Fruit fly (Drosophila melanogaster) whole organism, embryonic: Measurements from ENCODE around the gene Megf8.
A peak's percentile ranks its signal among the peaks of the same experiment; 100 is the strongest.

Experiments
- Bgb ChIP-seq: fragments of 200-800 bp; sonication (Bioruptor generic); IDR thresholded peaks from 2 replicates; pipeline ENCODE4 v1.3.6; 2022; ENCODE audit warnings: missing biosample characterization, missing genetic modification characterization; ENCODE audit not compliant: partially characterized antibody
- CG10209 ChIP-seq: fragments of 200-800 bp; sonication (Bioruptor generic); optimal IDR thresholded peaks from 3 replicates; lab custom pipeline; 2017; ENCODE audit warnings: missing biosample characterization, mild to moderate bottlenecking, missing genetic modification characterization, missing genetic modification reagents
- CG10979 ChIP-seq: fragments of 200-800 bp; sonication (Bioruptor generic); optimal IDR thresholded peaks from 2 replicates; lab custom pipeline; 2018; ENCODE audit warnings: missing biosample characterization, mild to moderate bottlenecking, missing genetic modification characterization, moderate library complexity
- CG13894 ChIP-seq: fragments of 200-800 bp; sonication (Bioruptor generic); optimal IDR thresholded peaks from 3 replicates; lab custom pipeline; 2018; ENCODE audit warnings: missing biosample characterization, mild to moderate bottlenecking, missing genetic modification characterization, moderate library complexity
- CG2129 ChIP-seq: fragments of 200-800 bp; sonication (Bioruptor generic); IDR thresholded peaks from 2 replicates; pipeline ENCODE4 v1.3.6; 2022; ENCODE audit warnings: missing biosample characterization, missing genetic modification characterization; ENCODE audit not compliant: partially characterized antibody
- CG2202 ChIP-seq: fragments of 200-800 bp; sonication (Bioruptor generic); optimal IDR thresholded peaks from 2 replicates; lab custom pipeline; 2018; ENCODE audit warnings: missing biosample characterization, mild to moderate bottlenecking, missing genetic modification characterization
- CG3281 ChIP-seq: fragments of 200-800 bp; sonication (Bioruptor generic); optimal IDR thresholded peaks from 3 replicates; lab custom pipeline; 2017; ENCODE audit warnings: missing biosample characterization, mild to moderate bottlenecking, missing genetic modification characterization
- CG4360 ChIP-seq: fragments of 200-800 bp; sonication (Bioruptor generic); IDR thresholded peaks from 2 replicates; pipeline ENCODE4 v1.3.6; 2022; ENCODE audit warnings: missing biosample characterization, missing genetic modification characterization
- CG43689 ChIP-seq: fragments of 200-800 bp; sonication (Bioruptor generic); IDR thresholded peaks from 2 replicates; pipeline ENCODE4 v1.3.6; 2022; ENCODE audit warnings: missing biosample characterization, missing genetic modification characterization
- CG4404 ChIP-seq: fragments of 200-800 bp; sonication (Bioruptor generic); IDR thresholded peaks from 2 replicates; pipeline ENCODE4 v1.3.6; 2022; ENCODE audit warnings: missing biosample characterization, missing genetic modification characterization
- CG4854 ChIP-seq: fragments of 200-800 bp; sonication (Bioruptor generic); optimal IDR thresholded peaks from 2 replicates; lab custom pipeline; 2016; ENCODE audit warnings: missing biosample characterization, missing genetic modification characterization, inconsistent platforms
- CG8478 ChIP-seq: fragments of >200 bp; optimal IDR thresholded peaks from 2 replicates; lab custom pipeline; 2018
- CG8944 ChIP-seq: fragments of 200-800 bp; sonication (Bioruptor generic); optimal IDR thresholded peaks from 3 replicates; lab custom pipeline; 2016; ENCODE audit warnings: missing biosample characterization, missing genetic modification characterization
- Dad ChIP-seq: fragments of 200-800 bp; sonication (Bioruptor generic); optimal IDR thresholded peaks from 3 replicates; lab custom pipeline; 2016; ENCODE audit warnings: missing biosample characterization, missing genetic modification characterization
- Dbx ChIP-seq: fragments of 200-800 bp; sonication (Bioruptor generic); IDR thresholded peaks from 3 replicates; pipeline ENCODE4 v1.3.6; 2022; ENCODE audit warnings: missing biosample characterization, missing genetic modification characterization
- HmgD ChIP-seq: fragments of 200-800 bp; sonication (Bioruptor generic); optimal IDR thresholded peaks from 3 replicates; lab custom pipeline; 2016; ENCODE audit warnings: missing biosample characterization, missing genetic modification characterization
- HmgZ ChIP-seq: fragments of 200-800 bp; sonication (Bioruptor generic); optimal IDR thresholded peaks from 2 replicates; lab custom pipeline; 2018; ENCODE audit warnings: missing biosample characterization, mild to moderate bottlenecking, missing genetic modification characterization
- Hr3 ChIP-seq: fragments of 200-800 bp; sonication (Bioruptor generic); optimal IDR thresholded peaks from 3 replicates; lab custom pipeline; 2016; ENCODE audit warnings: missing biosample characterization, missing genetic modification characterization
- Hr51 ChIP-seq, 2 experiments: fragments of 200-800 bp; sonication (Bioruptor generic); optimal IDR thresholded peaks; 2 replicates in 1 of 2; 3 replicates in 1 of 2; lab custom pipeline; 2016 to 2018; ENCODE audit warnings: missing biosample characterization in 2 of 2, missing genetic modification characterization in 2 of 2, mild to moderate bottlenecking in 1 of 2, moderate library complexity in 1 of 2
- NFAT ChIP-seq: fragments of 200-800 bp; sonication (Bioruptor generic); IDR thresholded peaks from 2 replicates; pipeline ENCODE4 v1.3.6; 2022; ENCODE audit warnings: missing biosample characterization, missing genetic modification characterization
- Oaz ChIP-seq: fragments of 200-800 bp; sonication (Bioruptor generic); IDR thresholded peaks from 2 replicates; pipeline ENCODE4 v1.3.6; 2022; ENCODE audit warnings: missing biosample characterization, missing genetic modification characterization
- Rfx ChIP-seq: fragments of 200-800 bp; sonication (Bioruptor generic); IDR thresholded peaks from 2 replicates; pipeline ENCODE4 v1.3.6; 2022; ENCODE audit warnings: missing biosample characterization, missing genetic modification characterization
- Side ChIP-seq: fragments of 200-800 bp; sonication (Bioruptor generic); optimal IDR thresholded peaks from 2 replicates; lab custom pipeline; 2016; ENCODE audit warnings: missing biosample characterization, missing genetic modification characterization
- Spps ChIP-seq: fragments of 200-800 bp; sonication (Bioruptor generic); optimal IDR thresholded peaks from 2 replicates; lab custom pipeline; 2018; ENCODE audit warnings: missing biosample characterization, mild to moderate bottlenecking, missing genetic modification characterization
- Taf1 ChIP-seq: fragments of 200-800 bp; sonication (Bioruptor generic); IDR thresholded peaks from 2 replicates; pipeline ENCODE4 v1.3.6; 2022; ENCODE audit warnings: missing biosample characterization, missing genetic modification characterization
- bab2 ChIP-seq: fragments of 200-800 bp; sonication (Bioruptor generic); optimal IDR thresholded peaks from 2 replicates; lab custom pipeline; 2016; ENCODE audit warnings: missing biosample characterization, missing genetic modification characterization
- bigmax ChIP-seq: fragments of 200-800 bp; sonication (Bioruptor generic); optimal IDR thresholded peaks from 2 replicates; lab custom pipeline; 2018; ENCODE audit warnings: missing biosample characterization, mild to moderate bottlenecking, missing genetic modification characterization
- cas ChIP-seq: fragments of 200-800 bp; sonication (Bioruptor generic); IDR thresholded peaks from 2 replicates; pipeline ENCODE4 v1.3.6; 2022; ENCODE audit warnings: missing biosample characterization, missing genetic modification characterization
- croc ChIP-seq: fragments of 200-800 bp; sonication (Bioruptor generic); conservative IDR thresholded peaks from 3 replicates; pipeline ENCODE4 v1.3.6; 2022; ENCODE audit warnings: missing biosample characterization, missing genetic modification characterization
- dati ChIP-seq: fragments of 200-800 bp; sonication (Bioruptor generic); IDR thresholded peaks from 2 replicates; pipeline ENCODE4 v1.3.6; 2022; ENCODE audit warnings: missing biosample characterization, missing genetic modification characterization
- dpn ChIP-seq, 2 experiments: fragments of 200-800 bp; sonication (Bioruptor generic); optimal IDR thresholded peaks; 3 replicates each; lab custom pipeline; 2016; ENCODE audit warnings: missing biosample characterization in 2 of 2, missing genetic modification characterization in 2 of 2
- emc ChIP-seq: fragments of 200-800 bp; sonication (Bioruptor generic); optimal IDR thresholded peaks from 2 replicates; lab custom pipeline; 2016; ENCODE audit warnings: missing biosample characterization, missing genetic modification characterization
- fd3F ChIP-seq: fragments of 200-800 bp; sonication (Bioruptor generic); optimal IDR thresholded peaks from 2 replicates; lab custom pipeline; 2018; ENCODE audit warnings: missing biosample characterization, mild to moderate bottlenecking, missing genetic modification characterization, moderate library complexity
- grau ChIP-seq: fragments of 200-800 bp; optimal IDR thresholded peaks from 3 replicates; lab custom pipeline; 2019; ENCODE audit warnings: missing biosample characterization, mild to moderate bottlenecking, missing genetic modification characterization, moderate library complexity
- gro ChIP-seq: fragments of 200-800 bp; sonication (Bioruptor generic); optimal IDR thresholded peaks from 2 replicates; lab custom pipeline; 2016; ENCODE audit warnings: missing biosample characterization, missing genetic modification characterization
- ind ChIP-seq: fragments of 200-800 bp; sonication (Bioruptor generic); optimal IDR thresholded peaks from 3 replicates; lab custom pipeline; 2016; ENCODE audit warnings: missing biosample characterization, missing genetic modification characterization
- jumu ChIP-seq: fragments of 200-800 bp; sonication (Bioruptor generic); optimal IDR thresholded peaks from 3 replicates; lab custom pipeline; 2016; ENCODE audit warnings: missing biosample characterization, missing genetic modification characterization
- kah ChIP-seq: fragments of 200-800 bp; sonication (Bioruptor generic); optimal IDR thresholded peaks from 2 replicates; lab custom pipeline; 2018; ENCODE audit warnings: missing biosample characterization, mild to moderate bottlenecking, missing genetic modification characterization
- prd ChIP-seq, 3 experiments: fragments of >200 bp in 2 of 3; fragments of 200-800 bp in 1 of 3; sonication (Bioruptor generic) in 1 of 3; optimal IDR thresholded peaks in 2 of 3; IDR thresholded peaks in 1 of 3; 2 replicates in 2 of 3; 3 replicates in 1 of 3; pipeline versions ENCODE4 v1.3.6 to Lab custom; 2017 to 2022; ENCODE audit warnings: missing biosample characterization in 1 of 3, missing genetic modification characterization in 1 of 3
- psq ChIP-seq: fragments of 200-800 bp; sonication (Bioruptor generic); optimal IDR thresholded peaks from 2 replicates; lab custom pipeline; 2017; ENCODE audit warnings: missing biosample characterization, missing genetic modification characterization
- ranshi ChIP-seq: fragments of 200-800 bp; sonication (Bioruptor generic); IDR thresholded peaks from 2 replicates; pipeline ENCODE4 v1.3.6; 2022; ENCODE audit warnings: missing biosample characterization, missing genetic modification characterization
- row ChIP-seq: fragments of 200-800 bp; sonication (Bioruptor generic); IDR thresholded peaks from 3 replicates; pipeline ENCODE4 v1.3.6; 2022; ENCODE audit warnings: missing biosample characterization, missing genetic modification characterization
- salm ChIP-seq: fragments of 200-800 bp; sonication (Bioruptor generic); optimal IDR thresholded peaks from 2 replicates; lab custom pipeline; 2018; ENCODE audit warnings: missing biosample characterization, mild to moderate bottlenecking, missing genetic modification characterization
- seq ChIP-seq: fragments of 200-800 bp; sonication (Bioruptor generic); IDR thresholded peaks from 2 replicates; pipeline ENCODE4 v1.3.6; 2022; ENCODE audit warnings: missing biosample characterization, missing genetic modification characterization
- ssp ChIP-seq: fragments of 200-800 bp; sonication (Bioruptor generic); IDR thresholded peaks from 2 replicates; pipeline ENCODE4 v1.3.6; 2022; ENCODE audit warnings: missing biosample characterization, missing genetic modification characterization
- trh ChIP-seq: fragments of 200-800 bp; sonication (Bioruptor generic); optimal IDR thresholded peaks from 2 replicates; lab custom pipeline; 2016; ENCODE audit warnings: missing biosample characterization, missing genetic modification characterization
- tup ChIP-seq: fragments of 200-800 bp; sonication (Bioruptor generic); optimal IDR thresholded peaks from 2 replicates; lab custom pipeline; 2016; ENCODE audit warnings: missing biosample characterization, mild to moderate bottlenecking, missing genetic modification characterization, moderate library complexity
- vnd ChIP-seq: fragments of 200-800 bp; sonication (Bioruptor generic); IDR thresholded peaks from 3 replicates; pipeline ENCODE4 v1.3.6; 2022; ENCODE audit warnings: missing biosample characterization, missing genetic modification characterization; ENCODE audit not compliant: partially characterized antibody
- wdn ChIP-seq: fragments of 200-800 bp; sonication (Bioruptor generic); IDR thresholded peaks from 2 replicates; pipeline ENCODE4 v1.3.6; 2022; ENCODE audit warnings: missing biosample characterization, missing genetic modification characterization
- z ChIP-seq: fragments of 200-800 bp; sonication (Bioruptor generic); IDR thresholded peaks from 3 replicates; pipeline ENCODE4 v1.3.6; 2022; ENCODE audit warnings: missing biosample characterization, missing genetic modification characterization

Megf8 gene

dm6 chr2L:8083427-8084295 lies 40.4 kb downstream of the Megf8 start (continued):
- no peak for TF ChIP-seq kah (GFP tag; lab: Kevin White, UChicago)
- no peak for TF ChIP-seq ranshi (GFP tag; lab: Robert Waterston, UW)
- no peak for TF ChIP-seq jumu (GFP tag; lab: Kevin White, UChicago)
- TF ChIP-seq dpn (GFP tag; optimal IDR thresholded peaks at IDR 0.05; lab: Kevin White, UChicago) = no peak
- TF ChIP-seq CG3281 (GFP tag; lab: Kevin White, UChicago) = no peak
- no peak for TF ChIP-seq croc (GFP tag; lab: Robert Waterston, UW)
- TF ChIP-seq ssp = no peak
- peak; percentile 28; the same call in 1 of the 2 replicates for TF ChIP-seq NFAT (GFP tag; lab: Robert Waterston, UW)
- TF ChIP-seq Rfx (GFP tag; lab: Robert Waterston, UW) = no peak; the same call in 1 of the 2 replicates
- TF ChIP-seq prd (optimal IDR thresholded peaks at IDR 0.05; lab: Kevin White, UChicago) = no peak
- no peak for TF ChIP-seq prd (GFP tag; IDR thresholded peaks at IDR 0.05; lab: Robert Waterston, UW)
- peak; percentile 98 for TF ChIP-seq CG8478 (lab: Kevin White, UChicago)
- no peak for TF ChIP-seq CG8944 (GFP tag; lab: Kevin White, UChicago)
- TF ChIP-seq emc (GFP tag; lab: Kevin White, UChicago) = no peak
- no peak; the same call in 2 of the 3 replicates for TF ChIP-seq z (GFP tag; lab: Robert Waterston, UW)
- no peak for TF ChIP-seq seq (GFP tag; lab: Robert Waterston, UW)
- no peak for TF ChIP-seq fd3F (GFP tag; lab: Kevin White, UChicago)
- no peak for TF ChIP-seq Taf1
- TF ChIP-seq Oaz (GFP tag; lab: Robert Waterston, UW) = no peak
- no peak for TF ChIP-seq wdn (GFP tag; lab: Robert Waterston, UW)
- no peak for TF ChIP-seq bab2
- no peak for TF ChIP-seq Dad
- no peak for TF ChIP-seq CG43689
- TF ChIP-seq tup (GFP tag; lab: Kevin White, UChicago) = no peak
- TF ChIP-seq Side = no peak
- TF ChIP-seq CG2129 = no peak
- peak; percentile 44 for TF ChIP-seq CG13894 (tag; lab: Kevin White, UChicago)
- TF ChIP-seq Spps (tag; lab: Kevin White, UChicago) = no peak
- TF ChIP-seq CG4360 (GFP tag; lab: Robert Waterston, UW) = no peak; the same call in 1 of the 2 replicates
- TF ChIP-seq trh (GFP tag; lab: Kevin White, UChicago) = no peak
- TF ChIP-seq cas = no peak
- peak; percentile 50 for TF ChIP-seq HmgZ (tag; lab: Kevin White, UChicago)
- no peak for TF ChIP-seq bigmax (GFP tag; lab: Kevin White, UChicago)
- TF ChIP-seq CG4854 = no peak
- TF ChIP-seq HmgD (GFP tag; lab: Kevin White, UChicago) = no peak
- no peak for TF ChIP-seq salm (tag; lab: Kevin White, UChicago)
- TF ChIP-seq Bgb (GFP tag; lab: Robert Waterston, UW) = peak; percentile 32; the same call in 1 of the 2 replicates
- TF ChIP-seq CG2202 (tag; lab: Kevin White, UChicago) = no peak
- no peak for TF ChIP-seq grau (tag; lab: Kevin White, UChicago)
- TF ChIP-seq row (GFP tag; lab: Robert Waterston, UW) = no peak; the same call in 2 of the 3 replicates
- TF ChIP-seq Dbx = 0 out of 3 replicates have a peak, but pooled peaks have one; percentile 43
- no peak for TF ChIP-seq Hr3
- no peak for TF ChIP-seq vnd (GFP tag; lab: Robert Waterston, UW)
- no peak for TF ChIP-seq CG10979 (tag; lab: Kevin White, UChicago)
- TF ChIP-seq dati (GFP tag; lab: Robert Waterston, UW) = no peak
- no peak for TF ChIP-seq psq
- TF ChIP-seq Hr51 (GFP tag; optimal IDR thresholded peaks at IDR 0.05; lab: Kevin White, UChicago) = no peak
- no peak for TF ChIP-seq CG10209 (GFP tag; lab: Kevin White, UChicago)
- no peak for TF ChIP-seq CG4404 (GFP tag; lab: Robert Waterston, UW)
- TF ChIP-seq gro (GFP tag; lab: Kevin White, UChicago) = no peak
- no peak for TF ChIP-seq ind (GFP tag; lab: Kevin White, UChicago)
